Worm (Caenorhabditis elegans) whole organism, L1 larva: ENCODE data around the gene clec-51.
A peak's percentile ranks its signal among the peaks of the same experiment; 100 is the strongest.

Source experiments
- C34B4.2 ChIP-seq: sonication (generic microtip); optimal IDR thresholded peaks from 2 replicates; lab custom pipeline; 2017; ENCODE audit warnings: mild to moderate bottlenecking, missing genetic modification characterization, missing compliant biosample characterization
- F16B12.6 ChIP-seq: fragments of 150-350 bp; optimal IDR thresholded peaks from 2 replicates; lab custom pipeline; 2014; ENCODE audit warnings: missing biosample characterization, missing genetic modification characterization
- alr-1 ChIP-seq: fragments of 200-800 bp; sonication (Bioruptor generic); optimal IDR thresholded peaks from 2 replicates; lab custom pipeline; 2018; ENCODE audit warnings: borderline replicate concordance, mild to moderate bottlenecking, missing genetic modification characterization, missing compliant biosample characterization
- ceh-8 ChIP-seq: fragments of 200-800 bp; sonication (Bioruptor generic); optimal IDR thresholded peaks from 2 replicates; lab custom pipeline; 2018; ENCODE audit warnings: mild to moderate bottlenecking, missing genetic modification characterization, moderate library complexity, missing compliant biosample characterization
- ceh-82 ChIP-seq, 3 experiments: fragments of 150-350 bp in 1 of 3; sonication (generic microtip) in 2 of 3; optimal IDR thresholded peaks; 2 replicates each; lab custom pipeline; 2014 to 2017; ENCODE audit warnings: missing biosample characterization in 3 of 3, missing genetic modification characterization in 3 of 3
- dpl-1 ChIP-seq, 3 experiments: fragments of 150-350 bp in 2 of 3; sonication (generic microtip) in 1 of 3; optimal IDR thresholded peaks; 2 replicates each; lab custom pipeline; 2014 to 2017; ENCODE audit warnings: missing biosample characterization in 3 of 3, missing genetic modification characterization in 3 of 3, missing genetic modification reagents in 3 of 3
- dsc-1 ChIP-seq: sonication (generic microtip); optimal IDR thresholded peaks from 2 replicates; lab custom pipeline; 2016; ENCODE audit warnings: mild to moderate bottlenecking, missing genetic modification characterization, missing compliant biosample characterization
- efl-3 ChIP-seq: fragments of 200-800 bp; sonication (Bioruptor generic); optimal IDR thresholded peaks from 2 replicates; lab custom pipeline; 2018; ENCODE audit warnings: mild to moderate bottlenecking, missing genetic modification characterization, missing compliant biosample characterization
- egl-13 ChIP-seq: sonication (generic microtip); optimal IDR thresholded peaks from 2 replicates; lab custom pipeline; 2016; ENCODE audit warnings: missing genotype, missing genetic modification reagents, missing genetic modification characterization, missing compliant biosample characterization
- egl-27 ChIP-seq, 2 experiments: fragments of 150-350 bp in 1 of 2; sonication (generic microtip); optimal IDR thresholded peaks; 3 replicates each; lab custom pipeline; 2017 to 2018; ENCODE audit warnings: missing biosample characterization in 2 of 2, missing genetic modification characterization in 2 of 2, missing genetic modification reagents in 2 of 2
- elt-2 ChIP-seq: sonication (generic microtip); optimal IDR thresholded peaks from 2 replicates; lab custom pipeline; 2016; ENCODE audit warnings: missing genetic modification characterization, mild to moderate bottlenecking, inconsistent platforms, missing compliant biosample characterization, missing genetic modification reagents
- ets-5 ChIP-seq: fragments of 200-800 bp; sonication (Bioruptor generic); IDR thresholded peaks from 2 replicates; pipeline ENCODE4 v1.3.6; 2022; ENCODE audit warnings: missing genetic modification characterization, missing compliant biosample characterization
- fkh-10 ChIP-seq: sonication (generic microtip); optimal IDR thresholded peaks from 2 replicates; lab custom pipeline; 2017; ENCODE audit warnings: missing biosample characterization, missing genetic modification reagents, missing genetic modification characterization
- fkh-8 ChIP-seq: sonication (generic microtip); optimal IDR thresholded peaks from 2 replicates; lab custom pipeline; 2016; ENCODE audit warnings: mild to moderate bottlenecking, missing genetic modification characterization, missing compliant biosample characterization
- fos-1 ChIP-seq: fragments of 150-350 bp; optimal IDR thresholded peaks from 2 replicates; lab custom pipeline; 2014; ENCODE audit warnings: missing biosample characterization, missing genetic modification characterization
- grh-1 ChIP-seq: fragments of 200-800 bp; sonication (Bioruptor generic); IDR thresholded peaks from 2 replicates; pipeline ENCODE4 v1.3.6; 2022; ENCODE audit warnings: missing genetic modification reagents, missing genetic modification characterization, missing compliant biosample characterization
- hlh-17 ChIP-seq: fragments of 200-800 bp; sonication (Bioruptor generic); optimal IDR thresholded peaks from 2 replicates; lab custom pipeline; 2018; ENCODE audit warnings: missing genetic modification characterization, mild to moderate bottlenecking, missing compliant biosample characterization, moderate library complexity, borderline replicate concordance
- isw-1 ChIP-seq: fragments of 200-800 bp; sonication (Bioruptor generic); IDR thresholded peaks from 2 replicates; pipeline ENCODE4 v1.3.6; 2022; ENCODE audit warnings: missing genetic modification characterization, missing compliant biosample characterization
- jun-1 ChIP-seq: fragments of 150-350 bp; optimal IDR thresholded peaks from 2 replicates; lab custom pipeline; 2014; ENCODE audit warnings: missing biosample characterization, missing genetic modification reagents, missing genetic modification characterization
- lin-14 ChIP-seq: fragments of 200-800 bp; sonication (Bioruptor generic); optimal IDR thresholded peaks from 2 replicates; lab custom pipeline; 2018; ENCODE audit warnings: mild to moderate bottlenecking, missing genetic modification characterization, moderate library complexity, missing compliant biosample characterization
- lin-15B ChIP-seq: fragments of 150-350 bp; sonication (generic microtip); optimal IDR thresholded peaks from 3 replicates; lab custom pipeline; 2014; ENCODE audit warnings: missing biosample characterization, missing genetic modification characterization
- lin-35 ChIP-seq, 2 experiments: fragments of 150-350 bp; optimal IDR thresholded peaks; 2 replicates each; lab custom pipeline; 2014; ENCODE audit warnings: missing biosample characterization in 2 of 2, missing genetic modification characterization in 2 of 2, missing genetic modification reagents in 2 of 2
- lir-3 ChIP-seq: sonication (generic microtip); optimal IDR thresholded peaks from 2 replicates; lab custom pipeline; 2016; ENCODE audit warnings: mild to moderate bottlenecking, missing genetic modification characterization, moderate library complexity, missing compliant biosample characterization; ENCODE audit not compliant: poor library complexity
- lsy-2 ChIP-seq, 2 experiments: fragments of 150-350 bp; optimal IDR thresholded peaks; 2 replicates each; lab custom pipeline; 2014; ENCODE audit warnings: missing biosample characterization in 2 of 2, missing genetic modification characterization in 2 of 2
- mab-9 ChIP-seq: fragments of 200-800 bp; sonication (Bioruptor generic); IDR thresholded peaks from 2 replicates; pipeline ENCODE4 v1.3.6; 2022; ENCODE audit warnings: missing genetic modification reagents, missing genetic modification characterization, missing compliant biosample characterization
- mef-2 ChIP-seq: fragments of 150-350 bp; optimal IDR thresholded peaks from 2 replicates; lab custom pipeline; 2014; ENCODE audit warnings: missing biosample characterization, missing genetic modification characterization
- nhr-11 ChIP-seq: fragments of 150-350 bp; optimal IDR thresholded peaks from 2 replicates; lab custom pipeline; 2014; ENCODE audit warnings: missing biosample characterization, missing genetic modification characterization
- nhr-20 ChIP-seq: sonication (generic microtip); optimal IDR thresholded peaks from 2 replicates; lab custom pipeline; 2016; ENCODE audit warnings: mild to moderate bottlenecking, missing genetic modification characterization, missing compliant biosample characterization
- nhr-85 ChIP-seq: sonication (generic microtip); peaks from one replicate; lab custom pipeline; 2016; ENCODE audit warnings: missing genetic modification characterization, inconsistent platforms, missing compliant biosample characterization
- pag-3 ChIP-seq: sonication (generic microtip); optimal IDR thresholded peaks from 2 replicates; lab custom pipeline; 2017; ENCODE audit warnings: missing genetic modification characterization, mild to moderate bottlenecking, missing compliant biosample characterization, antibody characterized with exemption, borderline replicate concordance; ENCODE audit not compliant: insufficient read depth
- pax-3 ChIP-seq: fragments of 200-800 bp; sonication (Bioruptor generic); optimal IDR thresholded peaks from 2 replicates; lab custom pipeline; 2018; ENCODE audit warnings: mild to moderate bottlenecking, missing genetic modification characterization, moderate library complexity, missing compliant biosample characterization
- pqm-1 ChIP-seq: sonication (generic microtip); optimal IDR thresholded peaks from 3 replicates; lab custom pipeline; 2017; ENCODE audit warnings: missing biosample characterization, missing genetic modification characterization
- rnt-1 ChIP-seq: sonication (generic microtip); optimal IDR thresholded peaks from 2 replicates; lab custom pipeline; 2016; ENCODE audit warnings: mild to moderate bottlenecking, missing genetic modification characterization, moderate library complexity, missing compliant biosample characterization
- snpc-4 ChIP-seq: fragments of 150-350 bp; optimal IDR thresholded peaks from 2 replicates; lab custom pipeline; 2014; ENCODE audit warnings: missing biosample characterization, missing genetic modification characterization
- sox-4 ChIP-seq: sonication (generic microtip); optimal IDR thresholded peaks from 2 replicates; lab custom pipeline; 2016; ENCODE audit warnings: missing genetic modification characterization, missing compliant biosample characterization
- tlp-1 ChIP-seq: fragments of 150-350 bp; optimal IDR thresholded peaks from 2 replicates; lab custom pipeline; 2014; ENCODE audit warnings: missing biosample characterization, missing genetic modification characterization
- unc-30 ChIP-seq: sonication (generic microtip); optimal IDR thresholded peaks from 2 replicates; lab custom pipeline; 2017; ENCODE audit warnings: missing biosample characterization, missing genetic modification characterization
- zag-1 ChIP-seq: fragments of 150-350 bp; optimal IDR thresholded peaks from 2 replicates; lab custom pipeline; 2014; ENCODE audit warnings: missing biosample characterization, missing genetic modification characterization
- zip-4 ChIP-seq: fragments of 200-800 bp; sonication (Bioruptor generic); optimal IDR thresholded peaks from 2 replicates; lab custom pipeline; 2018; ENCODE audit warnings: mild to moderate bottlenecking, missing genetic modification characterization, moderate library complexity, missing compliant biosample characterization
- ztf-4 ChIP-seq: fragments of 150-350 bp; optimal IDR thresholded peaks from 2 replicates; lab custom pipeline; 2014; ENCODE audit warnings: missing biosample characterization, missing genetic modification characterization

clec-51 gene

DNA sequence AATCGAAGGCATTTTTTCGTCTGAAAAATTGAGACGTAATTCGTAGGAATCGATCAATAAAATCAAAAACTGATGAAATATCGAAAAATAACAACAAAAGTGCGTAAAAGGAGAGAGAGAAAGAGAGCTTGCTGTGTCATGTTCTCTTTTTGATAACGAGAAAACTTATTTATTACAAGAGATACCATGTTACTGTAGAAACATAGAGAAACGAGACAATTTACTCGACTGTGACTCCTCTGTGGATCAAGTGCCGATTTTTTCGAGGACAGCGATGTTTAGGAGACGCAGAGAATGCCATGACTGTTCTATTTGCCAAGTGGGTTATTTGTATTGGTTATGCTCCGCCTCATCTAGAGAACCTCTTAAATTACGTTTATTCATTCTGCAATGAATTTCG, 30.1 kb downstream of the clec-51 start, which contains the start of gene sph-1 (continued):
- TF ChIP-seq pqm-1 (tag; lab: Kevin White, UChicago) (no peak), elt-2 (peak; percentile 49), rnt-1 (no peak), mef-2 (tag; lab: Kevin White, UChicago) (no peak), F16B12.6 (tag; lab: Kevin White, UChicago) (no peak), tlp-1 (tag; lab: Kevin White, UChicago) (no peak), egl-27 (tag; optimal IDR thresholded peaks at IDR 0.05; lab: Kevin White, UChicago) (no peak), ceh-82 (tag; optimal IDR thresholded peaks at IDR 0.05; lab: Kevin White, UChicago) (no peak), lin-14 (GFP tag; lab: Kevin White, UChicago) (peak; percentile 70), grh-1 (GFP tag; lab: Robert Waterston, UW) (no peak), alr-1 (tag; lab: Kevin White, UChicago) (no peak), pag-3 (tag; lab: Kevin White, UChicago) (no peak), egl-13 (tag; lab: Kevin White, UChicago) (no peak), fkh-10 (GFP tag; lab: Kevin White, UChicago) (no peak), isw-1 (GFP tag; lab: Robert Waterston, UW) (no peak), C34B4.2 (tag; lab: Kevin White, UChicago) (no peak), ets-5 (GFP tag; lab: Robert Waterston, UW) (no peak), mab-9 (GFP tag; lab: Robert Waterston, UW) (no peak), zag-1 (tag; lab: Kevin White, UChicago) (no peak), nhr-20 (tag; lab: Kevin White, UChicago) (peak; percentile 38), fos-1 (tag; lab: Kevin White, UChicago) (peak; percentile 40), nhr-11 (tag; lab: Kevin White, UChicago) (no peak), jun-1 (no peak), hlh-17 (no peak), lin-15B (no peak), zip-4 (GFP tag; lab: Kevin White, UChicago) (no peak), ceh-8 (GFP tag; lab: Kevin White, UChicago) (no peak), lir-3 (no peak), snpc-4 (tag; lab: Kevin White, UChicago) (no peak), lin-35 (GFP tag; optimal IDR thresholded peaks at IDR 0.05; lab: Kevin White, UChicago) (peak in 1 of 2 experiments; percentile 48), efl-3 (no peak)

DNA sequence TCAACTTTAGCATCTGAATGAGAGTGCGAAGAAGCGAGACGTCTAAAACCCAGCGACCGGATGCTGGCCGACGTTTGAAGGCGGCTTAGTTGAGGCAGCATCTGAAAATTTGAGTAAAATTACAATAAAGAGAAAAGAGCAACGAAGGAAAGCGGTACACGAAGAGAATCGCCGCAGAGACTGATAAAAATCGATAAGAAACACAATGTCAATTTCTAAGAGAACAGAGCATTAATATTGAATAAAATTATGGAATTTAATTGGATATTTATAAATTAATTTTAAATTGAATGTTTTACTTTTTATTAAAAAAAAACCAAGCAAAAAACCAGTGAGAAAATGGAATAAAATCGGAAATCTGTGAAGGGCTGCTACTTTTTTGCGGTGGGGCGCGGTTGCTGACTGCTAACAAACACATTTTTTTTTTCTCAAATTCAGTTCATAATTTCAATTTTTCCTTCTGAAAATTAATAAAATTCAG, 33.4 kb downstream of the clec-51 start, which contains the start of the genes ndub-11 and moc-3:
Gene ndub-11 (minus strand): TSS at position 101 of the 481 bp plus-strand sequence.
Gene moc-3 (plus strand): TSS at position 431 of the 481 bp plus-strand sequence.
- TF ChIP-seq dpl-1 (GFP tag; optimal IDR thresholded peaks at IDR 0.05; lab: Kevin White, UChicago) (peak in 1 of 3 experiments; percentile 25), lsy-2 (tag; optimal IDR thresholded peaks at IDR 0.05; lab: Kevin White, UChicago) (peak in 1 of 2 experiments; percentile 9), ztf-4 (no peak)

ce11 chrIV:8127430-8127829, 36.2 kb downstream of the clec-51 start:
- TF ChIP-seq unc-30 (tag; lab: Kevin White, UChicago) (no peak), egl-13 (tag; lab: Kevin White, UChicago) (peak; percentile 1), dsc-1 (tag; lab: Kevin White, UChicago) (peak; percentile 70), sox-4 (tag; lab: Kevin White, UChicago) (peak; percentile 57), pax-3 (tag; lab: Kevin White, UChicago) (peak; percentile 44), fkh-8 (tag; lab: Kevin White, UChicago) (peak; percentile 85), nhr-85 (tag; lab: Kevin White, UChicago) (no peak)
